Fruit fly (Drosophila melanogaster) whole organism, embryonic: ENCODE data around the gene Sgs1.
A peak's percentile ranks its signal among the peaks of the same experiment; 100 is the strongest.

ENCODE experiments used
- Abd-B ChIP-seq: fragments of 200-800 bp; sonication (Bioruptor generic); optimal IDR thresholded peaks from 2 replicates; lab custom pipeline; 2018; ENCODE audit warnings: missing biosample characterization, mild to moderate bottlenecking, missing genetic modification characterization, moderate library complexity
- Ada2b ChIP-seq: fragments of 200-800 bp; sonication (Bioruptor generic); IDR thresholded peaks from 2 replicates; pipeline ENCODE4 v1.3.6; 2022; ENCODE audit warnings: missing biosample characterization, missing genetic modification characterization
- Awh ChIP-seq: fragments of 200-800 bp; sonication (Bioruptor generic); IDR thresholded peaks from 2 replicates; pipeline ENCODE4, ENCODE4 v1.3.6; 2022; ENCODE audit warnings: missing biosample characterization, missing genetic modification characterization
- CG1233 ChIP-seq: fragments of 200-800 bp; sonication (Bioruptor generic); optimal IDR thresholded peaks from 4 replicates; lab custom pipeline; 2018; ENCODE audit warnings: missing biosample characterization, mild to moderate bottlenecking, missing genetic modification characterization
- CG13296 ChIP-seq: fragments of 200-800 bp; sonication (Bioruptor generic); optimal IDR thresholded peaks from 3 replicates; lab custom pipeline; 2018; ENCODE audit warnings: missing biosample characterization, mild to moderate bottlenecking, missing genetic modification characterization
- CG14710 ChIP-seq: fragments of 200-800 bp; sonication (Bioruptor generic); optimal IDR thresholded peaks from 3 replicates; lab custom pipeline; 2019; ENCODE audit warnings: missing biosample characterization, mild to moderate bottlenecking, missing genetic modification characterization, moderate library complexity
- CG1602 ChIP-seq: fragments of 200-800 bp; sonication (Bioruptor generic); optimal IDR thresholded peaks from 3 replicates; lab custom pipeline; 2016; ENCODE audit warnings: missing biosample characterization, missing genetic modification characterization
- CG17829 ChIP-seq: fragments of 200-800 bp; optimal IDR thresholded peaks from 2 replicates; lab custom pipeline; 2019; ENCODE audit warnings: missing biosample characterization, mild to moderate bottlenecking, missing genetic modification characterization, moderate library complexity
- CG18262 ChIP-seq: fragments of 200-800 bp; optimal IDR thresholded peaks from 3 replicates; lab custom pipeline; 2019; ENCODE audit warnings: missing biosample characterization, mild to moderate bottlenecking, missing genetic modification characterization, moderate library complexity
- CG32767 ChIP-seq: fragments of 200-800 bp; sonication (Bioruptor generic); IDR thresholded peaks from 2 replicates; pipeline ENCODE4 v1.3.6; 2022; ENCODE audit warnings: missing biosample characterization, missing genetic modification characterization
- CG4360 ChIP-seq: fragments of 200-800 bp; sonication (Bioruptor generic); IDR thresholded peaks from 2 replicates; pipeline ENCODE4 v1.3.6; 2022; ENCODE audit warnings: missing biosample characterization, missing genetic modification characterization
- CG5953 ChIP-seq: fragments of 200-800 bp; sonication (Bioruptor generic); IDR thresholded peaks from 2 replicates; pipeline ENCODE4 v1.3.6; 2022; ENCODE audit warnings: missing biosample characterization, missing genetic modification characterization
- CG7556 ChIP-seq: fragments of 200-800 bp; sonication (Bioruptor generic); optimal IDR thresholded peaks from 2 replicates; lab custom pipeline; 2017; ENCODE audit warnings: missing biosample characterization, mild to moderate bottlenecking, missing genetic modification characterization
- CG7786 ChIP-seq: fragments of 200-800 bp; sonication (Bioruptor generic); optimal IDR thresholded peaks from 2 replicates; lab custom pipeline; 2016; ENCODE audit warnings: missing biosample characterization, missing genetic modification characterization
- CG7963 ChIP-seq: fragments of 200-800 bp; sonication (Bioruptor generic); IDR thresholded peaks from 3 replicates; pipeline ENCODE4 v1.3.6; 2022; ENCODE audit warnings: missing biosample characterization, missing genetic modification characterization; ENCODE audit not compliant: partially characterized antibody
- CG9609 ChIP-seq: fragments of 200-800 bp; sonication (Bioruptor generic); optimal IDR thresholded peaks from 3 replicates; lab custom pipeline; 2016; ENCODE audit warnings: missing biosample characterization, missing genetic modification characterization
- CG9727 ChIP-seq: fragments of 200-800 bp; sonication (Bioruptor generic); optimal IDR thresholded peaks from 3 replicates; lab custom pipeline; 2017; ENCODE audit warnings: missing biosample characterization, mild to moderate bottlenecking, missing genetic modification characterization
- CG9876 ChIP-seq: fragments of 200-800 bp; sonication (Bioruptor generic); optimal IDR thresholded peaks from 2 replicates; lab custom pipeline; 2016; ENCODE audit warnings: missing biosample characterization, missing genetic modification characterization
- CkIIα-i1 ChIP-seq: fragments of 200-800 bp; sonication (Bioruptor generic); IDR thresholded peaks from 2 replicates; pipeline ENCODE4 v1.3.6; 2022; ENCODE audit warnings: missing biosample characterization, missing genetic modification characterization
- CoRest ChIP-seq: fragments of 200-800 bp; sonication (Bioruptor generic); optimal IDR thresholded peaks from 3 replicates; lab custom pipeline; 2018; ENCODE audit warnings: missing biosample characterization, mild to moderate bottlenecking, missing genetic modification characterization, moderate library complexity
- D ChIP-seq, 2 experiments: fragments of 200-800 bp in 1 of 2; fragments of >200 bp in 1 of 2; sonication (Bioruptor generic) in 1 of 2; optimal IDR thresholded peaks; 2 replicates in 1 of 2; 3 replicates in 1 of 2; lab custom pipeline; 2017; ENCODE audit warnings: mild to moderate bottlenecking in 1 of 2, missing biosample characterization in 1 of 2, missing genetic modification characterization in 1 of 2, missing genetic modification reagents in 1 of 2
- Dbx ChIP-seq: fragments of 200-800 bp; sonication (Bioruptor generic); IDR thresholded peaks from 3 replicates; pipeline ENCODE4 v1.3.6; 2022; ENCODE audit warnings: missing biosample characterization, missing genetic modification characterization
- Gug ChIP-seq: fragments of 200-800 bp; sonication (Bioruptor generic); IDR thresholded peaks from 4 replicates; pipeline ENCODE4 v1.3.6; 2022; ENCODE audit warnings: missing biosample characterization, missing genetic modification characterization
- Hand ChIP-seq: fragments of 200-800 bp; sonication (Bioruptor generic); optimal IDR thresholded peaks from 2 replicates; lab custom pipeline; 2017; ENCODE audit warnings: mild to moderate bottlenecking, missing biosample characterization, missing genetic modification reagents, missing genetic modification characterization
- Hr78 ChIP-seq, 2 experiments: fragments of 200-800 bp in 1 of 2; fragments of >200 bp in 1 of 2; sonication (Bioruptor generic) in 1 of 2; optimal IDR thresholded peaks; 2 replicates each; lab custom pipeline; 2017 to 2019; ENCODE audit warnings: missing biosample characterization in 2 of 2, missing genetic modification characterization in 2 of 2, mild to moderate bottlenecking in 1 of 2, moderate library complexity in 1 of 2
- Med ChIP-seq: fragments of 200-800 bp; sonication (Bioruptor generic); peaks from one replicate; lab custom pipeline; 2016; ENCODE audit warnings: missing biosample characterization, missing genetic modification characterization, mild to moderate bottlenecking, inconsistent platforms, moderate library complexity
- NC2β ChIP-seq: fragments of 200-800 bp; sonication (Bioruptor generic); optimal IDR thresholded peaks from 2 replicates; lab custom pipeline; 2016; ENCODE audit warnings: missing biosample characterization, missing genetic modification characterization
- Nf-YA ChIP-seq: fragments of 200-800 bp; sonication (Bioruptor generic); IDR thresholded peaks from 2 replicates; pipeline ENCODE4 v1.3.6; 2022; ENCODE audit warnings: missing biosample characterization, missing genetic modification characterization
- Nf-YB ChIP-seq: fragments of 200-800 bp; sonication (Bioruptor generic); optimal IDR thresholded peaks from 3 replicates; lab custom pipeline; 2019; ENCODE audit warnings: missing biosample characterization, mild to moderate bottlenecking, missing genetic modification characterization, moderate library complexity
- Ptx1 ChIP-seq: fragments of 200-800 bp; sonication (Bioruptor generic); IDR thresholded peaks from 2 replicates; pipeline ENCODE4 v1.3.6; 2022; ENCODE audit warnings: missing biosample characterization, missing genetic modification characterization
- Side ChIP-seq: fragments of 200-800 bp; sonication (Bioruptor generic); optimal IDR thresholded peaks from 2 replicates; lab custom pipeline; 2016; ENCODE audit warnings: missing biosample characterization, missing genetic modification characterization
- Six4 ChIP-seq: fragments of 200-800 bp; sonication (Bioruptor generic); optimal IDR thresholded peaks from 2 replicates; lab custom pipeline; 2016; ENCODE audit warnings: missing biosample characterization, missing genetic modification characterization
- bsh ChIP-seq, 2 experiments: fragments of 200-800 bp; sonication (Bioruptor generic); optimal IDR thresholded peaks; 2 replicates each; lab custom pipeline; 2017 to 2018; ENCODE audit warnings: mild to moderate bottlenecking in 2 of 2, missing biosample characterization in 2 of 2, missing genetic modification characterization in 2 of 2, moderate library complexity in 1 of 2
- crol ChIP-seq: fragments of 200-800 bp; sonication (Bioruptor generic); IDR thresholded peaks from 2 replicates; pipeline ENCODE4 v1.3.6; 2022; ENCODE audit warnings: missing biosample characterization, missing genetic modification characterization
- dmrt11E ChIP-seq: fragments of 200-800 bp; sonication (Bioruptor generic); optimal IDR thresholded peaks from 3 replicates; lab custom pipeline; 2018; ENCODE audit warnings: missing biosample characterization, mild to moderate bottlenecking, missing genetic modification characterization, moderate library complexity
- gsb ChIP-seq: fragments of 200-800 bp; sonication (Bioruptor generic); IDR thresholded peaks from 2 replicates; pipeline ENCODE4 v1.3.6; 2022; ENCODE audit warnings: missing biosample characterization, missing genetic modification characterization
- gsb-n ChIP-seq: fragments of 200-800 bp; sonication (Bioruptor generic); optimal IDR thresholded peaks from 3 replicates; lab custom pipeline; 2018; ENCODE audit warnings: missing biosample characterization, mild to moderate bottlenecking, missing genetic modification characterization
- gt ChIP-seq: fragments of 200-800 bp; sonication (Bioruptor generic); IDR thresholded peaks from 2 replicates; pipeline ENCODE4 v1.3.6; 2022; ENCODE audit warnings: missing biosample characterization, missing genetic modification characterization
- ind ChIP-seq: fragments of 200-800 bp; sonication (Bioruptor generic); optimal IDR thresholded peaks from 3 replicates; lab custom pipeline; 2016; ENCODE audit warnings: missing biosample characterization, missing genetic modification characterization
- lmd ChIP-seq: fragments of 200-800 bp; sonication (Bioruptor generic); IDR thresholded peaks from 2 replicates; pipeline ENCODE4 v1.3.6; 2022; ENCODE audit warnings: missing biosample characterization, missing genetic modification characterization
- phol ChIP-seq: fragments of 200-800 bp; sonication (Bioruptor generic); optimal IDR thresholded peaks from 3 replicates; lab custom pipeline; 2018; ENCODE audit warnings: missing biosample characterization, mild to moderate bottlenecking, missing genetic modification characterization, moderate library complexity
- prd ChIP-seq, 3 experiments: fragments of >200 bp in 2 of 3; fragments of 200-800 bp in 1 of 3; sonication (Bioruptor generic) in 1 of 3; optimal IDR thresholded peaks in 2 of 3; IDR thresholded peaks in 1 of 3; 2 replicates in 2 of 3; 3 replicates in 1 of 3; pipeline versions ENCODE4 v1.3.6 to Lab custom; 2017 to 2022; ENCODE audit warnings: missing biosample characterization in 1 of 3, missing genetic modification characterization in 1 of 3
- ro ChIP-seq: fragments of 200-800 bp; sonication (Bioruptor generic); IDR thresholded peaks from 2 replicates; pipeline ENCODE4 v1.3.6; 2022; ENCODE audit warnings: missing biosample characterization, missing genetic modification characterization
- row ChIP-seq: fragments of 200-800 bp; sonication (Bioruptor generic); IDR thresholded peaks from 3 replicates; pipeline ENCODE4 v1.3.6; 2022; ENCODE audit warnings: missing biosample characterization, missing genetic modification characterization
- scrt ChIP-seq: fragments of 200-800 bp; sonication (Bioruptor generic); optimal IDR thresholded peaks from 2 replicates; lab custom pipeline; 2018; ENCODE audit warnings: missing biosample characterization, mild to moderate bottlenecking, missing genetic modification characterization, moderate library complexity
- seq ChIP-seq: fragments of 200-800 bp; sonication (Bioruptor generic); IDR thresholded peaks from 2 replicates; pipeline ENCODE4 v1.3.6; 2022; ENCODE audit warnings: missing biosample characterization, missing genetic modification characterization
- sqz ChIP-seq: fragments of 200-800 bp; sonication (Bioruptor generic); optimal IDR thresholded peaks from 3 replicates; lab custom pipeline; 2018; ENCODE audit warnings: missing biosample characterization, mild to moderate bottlenecking, missing genetic modification characterization
- tgo ChIP-seq: fragments of 200-800 bp; sonication (Bioruptor generic); IDR thresholded peaks from 3 replicates; pipeline ENCODE4 v1.3.6; 2022; ENCODE audit warnings: missing biosample characterization, missing genetic modification characterization
- unpg ChIP-seq: fragments of 200-800 bp; sonication (Bioruptor generic); optimal IDR thresholded peaks from 3 replicates; lab custom pipeline; 2018; ENCODE audit warnings: missing biosample characterization, mild to moderate bottlenecking, missing genetic modification characterization, moderate library complexity
- wdn ChIP-seq: fragments of 200-800 bp; sonication (Bioruptor generic); IDR thresholded peaks from 2 replicates; pipeline ENCODE4 v1.3.6; 2022; ENCODE audit warnings: missing biosample characterization, missing genetic modification characterization

Gene Sgs1

dm6 chr2L:4907986-4908385 lies 29.2 kb upstream of the Sgs1 start (continued):
- TF ChIP-seq CG5953 (peak; percentile 80), Dbx (GFP tag; lab: Robert Waterston, UW) (no peak), CG32767 (GFP tag; lab: Robert Waterston, UW) (peak; percentile 77), Gug (GFP tag; lab: Robert Waterston, UW) (no peak), crol (GFP tag; lab: Robert Waterston, UW) (no peak), Med (GFP tag; lab: Kevin White, UChicago) (peak; percentile 62), gsb (GFP tag; lab: Robert Waterston, UW) (no peak), gt (no peak), CG7786 (GFP tag; lab: Kevin White, UChicago) (no peak), CG1233 (GFP tag; lab: Kevin White, UChicago) (peak; percentile 58), CG7963 (GFP tag; lab: Robert Waterston, UW) (no peak), Abd-B (peak; percentile 31), phol (tag; lab: Kevin White, UChicago) (peak; percentile 82), CkIIα-i1 (GFP tag; lab: Robert Waterston, UW) (no peak), CG9876 (no peak), ind (GFP tag; lab: Kevin White, UChicago) (peak; percentile 54), Nf-YB (GFP tag; lab: Kevin White, UChicago) (peak; percentile 51), CG13296 (peak; percentile 80), unpg (peak; percentile 82), seq (GFP tag; lab: Robert Waterston, UW) (peak; percentile 60; the same call in 1 of the 2 replicates), CG9609 (GFP tag; lab: Kevin White, UChicago) (no peak), row (GFP tag; lab: Robert Waterston, UW) (peak; percentile 72), Hand (no peak), CG14710 (peak; percentile 55), NC2β (GFP tag; lab: Kevin White, UChicago) (no peak), sqz (GFP tag; lab: Kevin White, UChicago) (peak; percentile 64), Side (GFP tag; lab: Kevin White, UChicago) (no peak)
- TF ChIP-seq, all 482 proteins: peak for 246

dm6 chr2L:4915715-4916153 lies 21.5 kb upstream of the Sgs1 start:
- TF ChIP-seq prd (optimal IDR thresholded peaks at IDR 0.05; lab: Kevin White, UChicago) (no peak), prd (GFP tag; IDR thresholded peaks at IDR 0.05; lab: Robert Waterston, UW) (no peak), CoRest (tag; lab: Kevin White, UChicago) (peak; percentile 22), CG9727 (GFP tag; lab: Kevin White, UChicago) (peak; percentile 39), CG1602 (no peak), dmrt11E (tag; lab: Kevin White, UChicago) (peak; percentile 38), Ptx1 (peak; percentile 18; the same call in 1 of the 2 replicates), D (optimal IDR thresholded peaks at IDR 0.05; lab: Kevin White, UChicago) (no peak), D (GFP tag; optimal IDR thresholded peaks at IDR 0.05; lab: Kevin White, UChicago) (peak; percentile 4), lmd (peak; percentile 37), CG18262 (tag; lab: Kevin White, UChicago) (peak; percentile 57), Ada2b (no peak), wdn (GFP tag; lab: Robert Waterston, UW) (peak; percentile 13; the same call in 1 of the 2 replicates), CG17829 (tag; lab: Kevin White, UChicago) (peak; percentile 30), gsb-n (peak; percentile 6), CG7556 (GFP tag; lab: Kevin White, UChicago) (peak; percentile 40), ro (GFP tag; lab: Robert Waterston, UW) (no peak), Hr78 (GFP tag; optimal IDR thresholded peaks at IDR 0.05; lab: Kevin White, UChicago) (peak in 1 of 2 experiments; percentile 90), scrt (GFP tag; lab: Kevin White, UChicago) (no peak), Six4 (GFP tag; lab: Kevin White, UChicago) (peak; percentile 21), tgo (0 out of 3 replicates have a peak, but pooled peaks have one; percentile 31), bsh (GFP tag; optimal IDR thresholded peaks at IDR 0.05; lab: Kevin White, UChicago) (peak in 1 of 2 experiments; percentile 24), Nf-YA (0 out of 2 replicates have a peak, but pooled peaks have one; percentile 43), CG4360 (peak; percentile 46), Abd-B (no peak), Awh (GFP tag; lab: Robert Waterston, UW) (peak; percentile 53; the same call in 1 of the 2 replicates)
